Fruit fly (Drosophila melanogaster) whole organism, prepupa: ENCODE data around the gene CG7656.

ENCODE experiments used
- CG9139 ChIP-seq: fragments of 200-800 bp; sonication (Bioruptor generic); optimal IDR thresholded peaks from 3 replicates; lab custom pipeline; 2017; ENCODE audit warnings: missing biosample characterization, mild to moderate bottlenecking, missing genetic modification characterization
- Lpt ChIP-seq: fragments of 200-800 bp; sonication (Bioruptor generic); optimal IDR thresholded peaks from 3 replicates; lab custom pipeline; 2016; ENCODE audit warnings: missing biosample characterization, missing genetic modification characterization
- pdm3 ChIP-seq: fragments of 200-800 bp; sonication (Bioruptor generic); optimal IDR thresholded peaks from 3 replicates; lab custom pipeline; 2016; ENCODE audit warnings: missing biosample characterization, missing genetic modification characterization

- TF ChIP-seq Lpt (GFP tag; lab: Kevin White, UChicago) (no peak), pdm3 (GFP tag; lab: Kevin White, UChicago) (no peak), CG9139 (GFP tag; lab: Kevin White, UChicago) (no peak)
These were observed 10.0 kb upstream of the CG7656 start for dm6 chr3L:15597945-15598344.
